Worm (Caenorhabditis elegans) whole organism, early embryonic: ENCODE data around the gene nhr-192.

Experiments used
- B0310.2 ChIP-seq: sonication (generic microtip); optimal IDR thresholded peaks from 2 replicates; lab custom pipeline; 2016; ENCODE audit warnings: mild to moderate bottlenecking, missing genetic modification characterization, missing compliant biosample characterization
- F13C5.2 ChIP-seq: sonication (generic microtip); optimal IDR thresholded peaks from 2 replicates; lab custom pipeline; 2017; ENCODE audit warnings: mild to moderate bottlenecking, missing genetic modification characterization, inconsistent platforms, missing compliant biosample characterization
- aly-1 ChIP-seq: sonication (generic microtip); optimal IDR thresholded peaks from 2 replicates; lab custom pipeline; 2016; ENCODE audit warnings: missing genetic modification characterization, missing compliant biosample characterization
- ama-1 ChIP-seq: fragments of 150-350 bp; optimal IDR thresholded peaks from 2 replicates; lab custom pipeline; 2014
- ceh-36 ChIP-seq: sonication (generic microtip); optimal IDR thresholded peaks from 2 replicates; lab custom pipeline; 2016; ENCODE audit warnings: missing genetic modification characterization, inconsistent platforms, missing compliant biosample characterization
- ets-7 ChIP-seq: sonication (generic microtip); optimal IDR thresholded peaks from 2 replicates; lab custom pipeline; 2016; ENCODE audit warnings: missing genotype, missing genetic modification characterization, missing compliant biosample characterization
- flt-1 ChIP-seq: fragments of 200-800 bp; sonication (Bioruptor generic); IDR thresholded peaks from 2 replicates; pipeline ENCODE4 v1.3.6; 2022; ENCODE audit warnings: missing genetic modification characterization, missing compliant biosample characterization
- hmbx-1 ChIP-seq: sonication (generic microtip); optimal IDR thresholded peaks from 2 replicates; lab custom pipeline; 2016; ENCODE audit warnings: mild to moderate bottlenecking, missing genetic modification characterization, missing compliant biosample characterization
- hmg-4 ChIP-seq: fragments of 200-800 bp; sonication (Bioruptor generic); optimal IDR thresholded peaks from 2 replicates; lab custom pipeline; 2018; ENCODE audit warnings: mild to moderate bottlenecking, missing genetic modification characterization, missing compliant biosample characterization
- hnd-1 ChIP-seq: sonication (generic microtip); optimal IDR thresholded peaks from 2 replicates; lab custom pipeline; 2016; ENCODE audit warnings: missing genetic modification characterization, missing compliant biosample characterization
- scrt-1 ChIP-seq: fragments of 200-800 bp; sonication (Bioruptor generic); IDR thresholded peaks from 2 replicates; pipeline ENCODE4 v1.3.6; 2022; ENCODE audit warnings: missing genetic modification characterization, missing compliant biosample characterization
- sea-1 ChIP-seq: fragments of 200-800 bp; sonication (Bioruptor generic); conservative IDR thresholded peaks from 2 replicates; pipeline ENCODE4 v1.3.6; 2022; ENCODE audit warnings: missing genetic modification characterization, missing compliant biosample characterization
- tbx-37 ChIP-seq: fragments of 200-800 bp; sonication (Bioruptor generic); conservative IDR thresholded peaks from 2 replicates; pipeline ENCODE4 v1.3.6; 2022; ENCODE audit warnings: missing genetic modification reagents, missing genetic modification characterization, missing compliant biosample characterization
- tra-4 ChIP-seq: sonication (generic microtip); optimal IDR thresholded peaks from 2 replicates; lab custom pipeline; 2017; ENCODE audit warnings: missing genetic modification characterization, missing compliant biosample characterization

ce11 chrV:10105412-10105811 lies 35.0 kb upstream of the nhr-192 start, which contains the start of gene C08B6.2:
- TF ChIP-seq B0310.2 (no peak), aly-1 (no peak), sea-1 (GFP tag; lab: Robert Waterston, UW) (no peak), ama-1 (lab: Kevin White, UChicago) (no peak), tbx-37 (no peak), tra-4 (tag; lab: Kevin White, UChicago) (no peak), hnd-1 (tag; lab: Kevin White, UChicago) (no peak), hmg-4 (GFP tag; lab: Kevin White, UChicago) (no peak), ceh-36 (tag; lab: Kevin White, UChicago) (no peak), flt-1 (GFP tag; lab: Robert Waterston, UW) (no peak), scrt-1 (GFP tag; lab: Robert Waterston, UW) (no peak), hmbx-1 (tag; lab: Kevin White, UChicago) (no peak), ets-7 (tag; lab: Kevin White, UChicago) (no peak), F13C5.2 (tag; lab: Kevin White, UChicago) (no peak)
